Fruit fly (Drosophila melanogaster) whole organism, wandering third instar larva: ENCODE results near the gene Tm2.

ENCODE experiments used
- Abd-B ChIP-seq: fragments of >200 bp; optimal IDR thresholded peaks from 2 replicates; lab custom pipeline; 2017; ENCODE audit warnings: missing biosample characterization, missing genetic modification characterization
- CG32264 ChIP-seq: fragments of 200-800 bp; sonication (Bioruptor generic); optimal IDR thresholded peaks from 2 replicates; lab custom pipeline; 2016; ENCODE audit warnings: missing biosample characterization, missing genetic modification characterization
- CG9705 ChIP-seq: fragments of 200-800 bp; sonication (Bioruptor generic); optimal IDR thresholded peaks from 2 replicates; lab custom pipeline; 2018; ENCODE audit warnings: missing biosample characterization, mild to moderate bottlenecking, missing genetic modification characterization
- CrebA ChIP-seq: fragments of 200-800 bp; sonication (Bioruptor generic); optimal IDR thresholded peaks from 2 replicates; lab custom pipeline; 2016; ENCODE audit warnings: missing biosample characterization, mild to moderate bottlenecking, missing genetic modification characterization, borderline replicate concordance
- Dfd ChIP-seq: fragments of >200 bp; optimal IDR thresholded peaks from 2 replicates; lab custom pipeline; 2017; ENCODE audit warnings: missing biosample characterization, missing genetic modification characterization
- Dif ChIP-seq: fragments of 200-275, 200-300 bp; sonication (Bioruptor generic); optimal IDR thresholded peaks from 2 replicates; lab custom pipeline; 2018; ENCODE audit warnings: missing biosample characterization, missing genetic modification characterization; ENCODE audit not compliant: partially characterized antibody
- GATAd ChIP-seq: sonication (Bioruptor generic); optimal IDR thresholded peaks from 2 replicates; lab custom pipeline; 2016; ENCODE audit warnings: missing biosample characterization, missing genetic modification characterization
- HLH106 ChIP-seq: fragments of 200-800 bp; optimal IDR thresholded peaks from 3 replicates; lab custom pipeline; 2019; ENCODE audit warnings: missing biosample characterization, mild to moderate bottlenecking, missing genetic modification characterization, moderate library complexity
- Hnf4 ChIP-seq: fragments of 200-800 bp; sonication (Bioruptor generic); optimal IDR thresholded peaks from 2 replicates; lab custom pipeline; 2016; ENCODE audit warnings: missing biosample characterization, mild to moderate bottlenecking, missing genetic modification characterization
- Hr78 ChIP-seq: fragments of >200 bp; optimal IDR thresholded peaks from 2 replicates; lab custom pipeline; 2017; ENCODE audit warnings: missing biosample characterization, missing genetic modification characterization
- Hr83 ChIP-seq: fragments of 200-300 bp; sonication (Bioruptor generic); optimal IDR thresholded peaks from 2 replicates; lab custom pipeline; 2016; ENCODE audit warnings: missing biosample characterization, mild to moderate bottlenecking, missing genetic modification characterization, moderate library complexity; ENCODE audit not compliant: poor library complexity, severe bottlenecking
- Jra ChIP-seq: sonication (Bioruptor generic); optimal IDR thresholded peaks from 2 replicates; lab custom pipeline; 2016; ENCODE audit warnings: missing biosample characterization, missing genetic modification characterization
- Mio ChIP-seq: sonication (Bioruptor generic); optimal IDR thresholded peaks from 2 replicates; lab custom pipeline; 2016; ENCODE audit warnings: missing biosample characterization, missing genetic modification characterization
- Myc ChIP-seq: fragments of >200 bp; optimal IDR thresholded peaks from 2 replicates; lab custom pipeline; 2017
- N ChIP-seq: fragments of >200 bp; optimal IDR thresholded peaks from 2 replicates; lab custom pipeline; 2018; ENCODE audit warnings: missing biosample characterization, missing external identifiers, missing genetic modification characterization
- OdsH ChIP-seq: fragments of 200-800 bp; sonication (Bioruptor generic); optimal IDR thresholded peaks from 2 replicates; lab custom pipeline; 2016; ENCODE audit warnings: missing biosample characterization, mild to moderate bottlenecking, missing genetic modification characterization
- Rel ChIP-seq, 2 experiments: fragments of 200-800 bp; sonication (Bioruptor generic) in 1 of 2; optimal IDR thresholded peaks; 2 replicates in 1 of 2; 3 replicates in 1 of 2; lab custom pipeline; 2016 to 2019; ENCODE audit warnings: mild to moderate bottlenecking in 2 of 2, missing biosample characterization in 2 of 2, missing genetic modification characterization in 2 of 2, moderate library complexity in 1 of 2
- Sp1 ChIP-seq: fragments of 200-800 bp; sonication (Bioruptor generic); optimal IDR thresholded peaks from 3 replicates; lab custom pipeline; 2019; ENCODE audit warnings: missing biosample characterization, mild to moderate bottlenecking, missing genetic modification characterization, moderate library complexity
- Vsx2 ChIP-seq: fragments of 200-300, 225-300 bp; sonication (Bioruptor generic); optimal IDR thresholded peaks from 2 replicates; lab custom pipeline; 2018; ENCODE audit warnings: missing biosample characterization, missing genetic modification characterization; ENCODE audit not compliant: partially characterized antibody
- br ChIP-seq: fragments of 200-800 bp; sonication (Bioruptor generic); optimal IDR thresholded peaks from 2 replicates; lab custom pipeline; 2016; ENCODE audit warnings: missing biosample characterization, missing genetic modification characterization
- brk ChIP-seq: fragments of 200-800 bp; sonication (Bioruptor generic); optimal IDR thresholded peaks from 2 replicates; lab custom pipeline; 2016; ENCODE audit warnings: missing biosample characterization, mild to moderate bottlenecking, missing genetic modification characterization
- dl ChIP-seq, 2 experiments: fragments of 175-275, 200-275 bp in 1 of 2; fragments of 200-275 bp in 1 of 2; sonication (Bioruptor generic); optimal IDR thresholded peaks; lab custom pipeline; 2018; ENCODE audit warnings: mild to moderate bottlenecking in 2 of 2, missing biosample characterization in 2 of 2, missing genetic modification characterization in 2 of 2, moderate library complexity in 2 of 2; ENCODE audit not compliant: partially characterized antibody in 2 of 2, insufficient read depth in 1 of 2
- dmrt93B ChIP-seq: fragments of 200-800 bp; sonication (Bioruptor generic); optimal IDR thresholded peaks from 2 replicates; lab custom pipeline; 2018; ENCODE audit warnings: missing biosample characterization, mild to moderate bottlenecking, missing genetic modification characterization
- dsf ChIP-seq: sonication (Bioruptor generic); optimal IDR thresholded peaks from 2 replicates; lab custom pipeline; 2016; ENCODE audit warnings: missing biosample characterization, missing genetic modification characterization, borderline replicate concordance
- ey ChIP-seq: fragments of 200-800 bp; sonication (Bioruptor generic); optimal IDR thresholded peaks from 2 replicates; lab custom pipeline; 2016; ENCODE audit warnings: missing biosample characterization, missing genetic modification characterization
- foxo ChIP-seq, 2 experiments: fragments of 200-800 bp; sonication (Bioruptor generic); optimal IDR thresholded peaks; 2 replicates in 1 of 2; 3 replicates in 1 of 2; lab custom pipeline; 2016 to 2017; ENCODE audit warnings: missing biosample characterization in 2 of 2, missing genetic modification characterization in 2 of 2
- fru ChIP-seq: fragments of 200-800 bp; sonication (Bioruptor generic); optimal IDR thresholded peaks from 3 replicates; lab custom pipeline; 2016; ENCODE audit warnings: missing biosample characterization, mild to moderate bottlenecking, missing genetic modification characterization
- h ChIP-seq: fragments of 200-800 bp; sonication (Bioruptor generic); optimal IDR thresholded peaks from 3 replicates; lab custom pipeline; 2016; ENCODE audit warnings: missing biosample characterization, mild to moderate bottlenecking, missing genetic modification characterization
- jim ChIP-seq: fragments of 175-275, 200-325 bp; sonication (Bioruptor generic); optimal IDR thresholded peaks from 2 replicates; lab custom pipeline; 2016; ENCODE audit warnings: missing biosample characterization, mild to moderate bottlenecking, missing genetic modification characterization
- lola ChIP-seq: fragments of >200 bp; optimal IDR thresholded peaks from 2 replicates; lab custom pipeline; 2017; ENCODE audit warnings: missing biosample characterization, missing genetic modification characterization
- pan ChIP-seq: fragments of >200 bp; optimal IDR thresholded peaks from 2 replicates; lab custom pipeline; 2017
- psq ChIP-seq: fragments of 200-800 bp; sonication (Bioruptor generic); optimal IDR thresholded peaks from 3 replicates; lab custom pipeline; 2017; ENCODE audit warnings: missing biosample characterization, mild to moderate bottlenecking, missing genetic modification characterization, moderate library complexity
- rgr ChIP-seq: fragments of 200-800 bp; sonication (Bioruptor generic); optimal IDR thresholded peaks from 3 replicates; lab custom pipeline; 2016; ENCODE audit warnings: missing biosample characterization, mild to moderate bottlenecking, missing genetic modification characterization
- sage ChIP-seq: fragments of 200-800 bp; sonication (Bioruptor generic); optimal IDR thresholded peaks from 2 replicates; lab custom pipeline; 2016; ENCODE audit warnings: missing biosample characterization, mild to moderate bottlenecking, missing genetic modification characterization
- sv ChIP-seq: fragments of 200-800 bp; sonication (Bioruptor generic); optimal IDR thresholded peaks from 3 replicates; lab custom pipeline; 2016; ENCODE audit warnings: missing biosample characterization, missing genetic modification characterization
- tai ChIP-seq: sonication (Bioruptor generic); optimal IDR thresholded peaks from 2 replicates; lab custom pipeline; 2016; ENCODE audit warnings: missing biosample characterization, missing genetic modification characterization
- usp ChIP-seq: fragments of >200 bp; optimal IDR thresholded peaks from 2 replicates; lab custom pipeline; 2017; ENCODE audit warnings: missing biosample characterization, missing genetic modification characterization
- woc ChIP-seq: sonication (Bioruptor generic); optimal IDR thresholded peaks from 2 replicates; lab custom pipeline; 2016; ENCODE audit warnings: missing biosample characterization, mild to moderate bottlenecking, missing genetic modification characterization

Tm2 gene

DNA sequence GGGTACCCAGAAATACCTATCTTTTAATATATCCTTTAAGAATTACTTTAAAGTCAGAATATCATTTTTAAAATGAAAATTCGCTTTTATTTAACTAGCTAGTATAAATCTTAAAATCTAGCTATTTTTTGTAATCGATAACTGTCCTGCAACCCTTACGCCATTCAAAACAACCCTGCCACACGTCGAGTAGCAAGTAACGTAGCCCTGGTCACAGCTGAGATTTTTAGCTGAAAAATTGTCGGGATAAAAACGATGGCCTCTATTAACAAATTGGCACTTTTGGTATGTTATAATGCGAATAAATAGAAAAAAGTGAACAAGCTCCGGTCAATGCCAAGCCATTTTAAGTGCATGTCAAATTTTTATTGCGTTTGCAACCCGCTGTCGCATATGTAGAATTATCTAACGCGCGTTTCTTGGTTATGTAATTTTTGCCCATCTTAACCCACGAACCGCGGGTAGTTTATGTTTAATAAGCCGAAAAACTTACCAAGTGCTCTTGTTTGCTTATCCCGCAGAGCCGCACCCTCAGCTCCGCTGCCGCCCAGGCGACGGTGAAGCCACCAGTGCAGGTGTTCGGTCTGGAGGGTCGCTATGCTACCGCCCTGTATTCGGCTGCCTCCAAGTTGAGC lies 44.5 kb upstream of the Tm2 start, which contains the start of gene ATPsynO (continued):
- TF ChIP-seq rgr (GFP tag; lab: Kevin White, UChicago) (no peak), Hr78 (GFP tag; lab: Kevin White, UChicago) (no peak)

DNA sequence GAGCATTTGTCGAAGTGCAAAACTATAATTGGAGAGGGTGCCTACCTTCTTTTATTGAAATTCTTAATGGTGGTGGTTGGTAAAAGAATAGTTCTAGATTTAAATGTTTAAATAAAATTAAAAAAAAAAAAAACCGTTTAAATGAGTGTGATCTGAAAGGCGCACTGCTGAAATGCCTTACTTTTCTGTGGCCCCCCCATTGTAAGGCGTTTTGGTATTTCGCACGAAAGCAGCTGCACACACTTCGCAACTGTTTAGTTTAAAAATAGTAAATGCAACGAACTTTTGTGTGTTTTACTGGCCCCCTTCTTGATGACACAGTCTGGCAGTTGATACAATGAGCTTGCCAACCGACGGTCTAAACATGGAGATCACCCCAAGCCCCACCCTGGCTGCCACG lies 41.6 kb upstream of the Tm2 start, which contains the start of the genes CG14864 and Zip88E:
TSS of gene CG14864 (minus strand) at position 113 of the 400 bp plus-strand sequence.
TSS of gene Zip88E (plus strand) at position 237 of the 400 bp plus-strand sequence.
- TF ChIP-seq lola = no peak
- no peak for TF ChIP-seq Sp1 (GFP tag; lab: Kevin White, UChicago)
- TF ChIP-seq Abd-B = no peak
- no peak for TF ChIP-seq CG32264 (GFP tag; lab: Kevin White, UChicago)
- TF ChIP-seq Hr83 (GFP tag; lab: Kevin White, UChicago) = peak; percentile 22
- no peak for TF ChIP-seq sage (GFP tag; lab: Kevin White, UChicago)
- TF ChIP-seq rgr (GFP tag; lab: Kevin White, UChicago) = no peak
- TF ChIP-seq Dfd = no peak

DNA sequence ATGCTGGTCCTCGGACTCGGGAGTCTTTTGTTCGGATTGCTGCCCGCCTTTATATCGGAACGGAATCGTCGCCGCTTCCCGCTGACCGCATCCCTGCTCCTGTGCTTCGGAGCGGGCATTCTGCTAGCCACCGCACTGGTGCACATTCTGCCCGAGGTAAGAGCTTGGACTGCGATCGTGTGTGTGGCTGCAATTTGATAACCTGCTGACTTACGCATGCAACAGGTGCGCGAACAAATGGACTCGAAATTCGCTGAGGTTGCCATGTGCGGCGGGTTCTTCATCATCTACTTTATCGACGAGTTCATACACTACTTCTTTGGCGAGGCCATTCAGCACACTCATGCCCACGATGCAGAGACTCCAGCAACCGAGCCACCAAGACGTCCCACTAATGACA lies 41.1 kb upstream of the Tm2 start:
- no peak for TF ChIP-seq Hnf4
- no peak for TF ChIP-seq OdsH (GFP tag; lab: Kevin White, UChicago)
- no peak for TF ChIP-seq dl (GFP tag; optimal IDR thresholded peaks at IDR 0.05; lab: Kevin White, UChicago; ENCODE audit: insufficient read depth in 1 of 2, partially characterized antibody in 2 of 2)
- no peak for TF ChIP-seq Vsx2 (GFP tag; lab: Kevin White, UChicago)
- no peak for TF ChIP-seq Hr78 (GFP tag; lab: Kevin White, UChicago)
- TF ChIP-seq h = no peak
- no peak for TF ChIP-seq CG32264 (GFP tag; lab: Kevin White, UChicago)

DNA sequence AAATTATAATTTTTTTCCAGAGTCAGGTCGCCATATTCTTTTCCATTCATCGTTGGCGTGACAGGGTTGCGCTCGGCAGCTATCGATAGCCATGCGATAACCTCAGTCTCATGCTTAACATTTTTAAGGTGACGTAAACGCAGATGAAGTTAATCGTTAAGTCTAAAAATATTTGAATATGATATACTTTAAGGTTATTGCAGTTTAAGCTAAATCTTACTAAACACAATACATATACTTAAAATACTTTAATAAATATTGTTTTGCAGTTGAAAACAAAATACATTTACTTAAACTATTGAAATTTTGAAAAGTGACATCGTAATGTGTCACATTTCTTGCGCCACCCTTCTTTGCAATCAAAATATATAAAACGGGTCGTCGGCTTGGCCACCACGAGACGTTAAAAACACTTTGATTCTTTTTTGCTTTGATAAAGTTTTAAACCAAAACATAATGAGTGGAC lies 34.8 kb upstream of the Tm2 start, which contains the start of the genes Cp190 and CG4338:
TSS of gene Cp190 (minus strand) at position 84 of the 466 bp plus-strand sequence.
TSS of gene CG4338 (plus strand) at position 365 of the 466 bp plus-strand sequence.
- TF ChIP-seq Mio (peak; percentile 48), Myc (lab: Kevin White, UChicago) (peak; percentile 34), Rel (GFP tag; optimal IDR thresholded peaks at IDR 0.05; lab: Kevin White, UChicago) (peak; percentile 78), Rel (tag; optimal IDR thresholded peaks at IDR 0.05; lab: Kevin White, UChicago) (peak; percentile 92), Vsx2 (GFP tag; lab: Kevin White, UChicago) (no peak), foxo (GFP tag; optimal IDR thresholded peaks at IDR 0.05; lab: Kevin White, UChicago) (peak; percentile 64 to 98), jim (GFP tag; lab: Kevin White, UChicago) (no peak), Sp1 (GFP tag; lab: Kevin White, UChicago) (peak; percentile 99), OdsH (GFP tag; lab: Kevin White, UChicago) (peak; percentile 96), CG32264 (GFP tag; lab: Kevin White, UChicago) (peak; percentile 85), Abd-B (no peak), Hnf4 (no peak), GATAd (GFP tag; lab: Kevin White, UChicago) (no peak), woc (GFP tag; lab: Kevin White, UChicago) (peak; percentile 97), fru (GFP tag; lab: Kevin White, UChicago) (peak; percentile 96), usp (GFP tag; lab: Kevin White, UChicago) (no peak), Jra (peak; percentile 80), Hr78 (GFP tag; lab: Kevin White, UChicago) (no peak), lola (no peak), tai (GFP tag; lab: Kevin White, UChicago) (no peak), brk (GFP tag; lab: Kevin White, UChicago) (no peak), N (GFP tag; lab: Kevin White, UChicago) (no peak), sage (GFP tag; lab: Kevin White, UChicago) (no peak), dsf (GFP tag; lab: Kevin White, UChicago) (peak; percentile 90), rgr (GFP tag; lab: Kevin White, UChicago) (peak; percentile 98), HLH106 (tag; lab: Kevin White, UChicago) (peak; percentile 99), dl (GFP tag; optimal IDR thresholded peaks at IDR 0.05; lab: Kevin White, UChicago; ENCODE audit: insufficient read depth in 1 of 2, partially characterized antibody in 2 of 2) (no peak), pan (lab: Kevin White, UChicago) (no peak), Dif (GFP tag; lab: Kevin White, UChicago) (no peak), Hr83 (GFP tag; lab: Kevin White, UChicago) (peak; percentile 69), br (GFP tag; lab: Kevin White, UChicago) (peak; percentile 94), CG9705 (peak; percentile 98), Dfd (no peak), sv (GFP tag; lab: Kevin White, UChicago) (peak; percentile 92), h (peak; percentile 97), ey (GFP tag; lab: Kevin White, UChicago) (peak; percentile 95), psq (GFP tag; lab: Kevin White, UChicago) (peak; percentile 95), CrebA (GFP tag; lab: Kevin White, UChicago) (no peak), dmrt93B (peak; percentile 97)
